Fruit fly (Drosophila melanogaster) whole organism, prepupa: Measurements from ENCODE around the gene CG34253.

ENCODE experiments used
- CG7368 ChIP-seq: fragments of 200-800 bp; sonication (Bioruptor generic); optimal IDR thresholded peaks from 3 replicates; lab custom pipeline; 2016; ENCODE audit warnings: missing biosample characterization, missing genetic modification characterization
- esn ChIP-seq: fragments of 200-800 bp; sonication (Bioruptor generic); optimal IDR thresholded peaks from 2 replicates; lab custom pipeline; 2016; ENCODE audit warnings: missing biosample characterization, mild to moderate bottlenecking, missing genetic modification characterization, moderate library complexity

- TF ChIP-seq esn (GFP tag; lab: Kevin White, UChicago) (no peak), CG7368 (GFP tag; lab: Kevin White, UChicago) (no peak)
Observed at dm6 chr3L:18124138-18124537, 37.0 kb upstream of the CG34253 start.
